Worm (Caenorhabditis elegans) whole organism, L3 larva: ENCODE results near the gene zyg-11.

Experiments
- ceh-82 ChIP-seq: fragments of 150-350 bp; optimal IDR thresholded peaks from 2 replicates; lab custom pipeline; 2014; ENCODE audit warnings: missing biosample characterization, missing genetic modification characterization
- daf-12 ChIP-seq: fragments of 150-350 bp; optimal IDR thresholded peaks from 2 replicates; lab custom pipeline; 2014; ENCODE audit warnings: missing biosample characterization, missing genetic modification reagents, missing genetic modification characterization
- elt-1 ChIP-seq: fragments of 150-350 bp; optimal IDR thresholded peaks from 2 replicates; lab custom pipeline; 2014; ENCODE audit warnings: missing biosample characterization, missing genetic modification characterization
- elt-3 ChIP-seq, 3 experiments: fragments of 150-350 bp in 1 of 3; sonication (generic microtip) in 2 of 3; optimal IDR thresholded peaks; 2 replicates in 2 of 3; 4 replicates in 1 of 3; lab custom pipeline; 2014 to 2017; ENCODE audit warnings: missing biosample characterization in 3 of 3, missing genetic modification characterization in 3 of 3
- fkh-10 ChIP-seq: sonication (generic microtip); optimal IDR thresholded peaks from 2 replicates; lab custom pipeline; 2017; ENCODE audit warnings: missing biosample characterization, missing genetic modification reagents, missing genetic modification characterization
- fkh-2 ChIP-seq: fragments of 150-350 bp; optimal IDR thresholded peaks from 2 replicates; lab custom pipeline; 2014; ENCODE audit warnings: missing biosample characterization, missing genetic modification reagents, missing genetic modification characterization
- nhr-11 ChIP-seq: fragments of 150-350 bp; optimal IDR thresholded peaks from 2 replicates; lab custom pipeline; 2014; ENCODE audit warnings: missing biosample characterization, missing genetic modification characterization
- nhr-12 ChIP-seq: fragments of 150-350 bp; optimal IDR thresholded peaks from 2 replicates; lab custom pipeline; 2014; ENCODE audit warnings: missing biosample characterization, missing genetic modification characterization
- nhr-23 ChIP-seq: fragments of 150-350 bp; optimal IDR thresholded peaks from 2 replicates; lab custom pipeline; 2014; ENCODE audit warnings: missing biosample characterization, missing genetic modification reagents, missing genetic modification characterization
- nhr-28 ChIP-seq: fragments of 150-350 bp; optimal IDR thresholded peaks from 2 replicates; lab custom pipeline; 2014; ENCODE audit warnings: missing biosample characterization, missing genetic modification characterization
- pha-4 ChIP-seq: fragments of 150-350 bp; optimal IDR thresholded peaks from 2 replicates; lab custom pipeline; 2014; ENCODE audit warnings: missing biosample characterization, missing genetic modification reagents, missing genetic modification characterization
- unc-39 ChIP-seq: sonication (generic microtip); optimal IDR thresholded peaks from 4 replicates; lab custom pipeline; 2017; ENCODE audit warnings: missing biosample characterization, missing genetic modification characterization
- ztf-11 ChIP-seq: fragments of 150-350 bp; optimal IDR thresholded peaks from 2 replicates; lab custom pipeline; 2014; ENCODE audit warnings: missing biosample characterization, missing genetic modification characterization

DNA sequence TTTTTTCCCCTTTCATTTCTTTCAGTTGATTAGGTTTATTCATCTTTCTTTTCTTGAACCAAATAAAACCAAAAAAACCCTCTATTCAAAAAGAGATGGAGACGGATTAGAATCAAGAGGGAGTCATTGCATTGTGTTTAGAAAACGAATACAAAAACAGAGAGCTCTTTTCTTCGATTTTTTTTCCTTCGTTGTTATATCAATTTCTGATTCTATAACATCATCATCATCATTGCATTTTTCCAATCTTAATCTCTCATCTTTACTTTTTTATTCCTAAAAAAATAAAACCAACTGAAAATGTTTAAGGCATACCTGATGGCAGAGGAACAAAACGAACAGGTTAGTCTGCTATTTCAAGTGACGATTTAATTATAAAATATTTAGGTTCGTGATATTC is 41.3 kb downstream of the zyg-11 start, which contains the start of gene T05H10.8:
- TF ChIP-seq ztf-11 (no peak), nhr-12 (tag; lab: Kevin White, UChicago) (no peak), elt-1 (tag; lab: Kevin White, UChicago) (no peak), daf-12 (tag; lab: Kevin White, UChicago) (no peak), pha-4 (no peak), fkh-10 (no peak), elt-3 (tag; optimal IDR thresholded peaks at IDR 0.05; lab: Kevin White, UChicago) (no peak), nhr-23 (tag; lab: Kevin White, UChicago) (no peak), nhr-11 (tag; lab: Kevin White, UChicago) (no peak), nhr-28 (tag; lab: Kevin White, UChicago) (no peak), ceh-82 (tag; lab: Kevin White, UChicago) (no peak), unc-39 (tag; lab: Kevin White, UChicago) (no peak), fkh-2 (tag; lab: Kevin White, UChicago) (no peak)
